Worm (Caenorhabditis elegans): Measurements from ENCODE around the gene ZK686.5.

Gene ZK686.5

DNA sequence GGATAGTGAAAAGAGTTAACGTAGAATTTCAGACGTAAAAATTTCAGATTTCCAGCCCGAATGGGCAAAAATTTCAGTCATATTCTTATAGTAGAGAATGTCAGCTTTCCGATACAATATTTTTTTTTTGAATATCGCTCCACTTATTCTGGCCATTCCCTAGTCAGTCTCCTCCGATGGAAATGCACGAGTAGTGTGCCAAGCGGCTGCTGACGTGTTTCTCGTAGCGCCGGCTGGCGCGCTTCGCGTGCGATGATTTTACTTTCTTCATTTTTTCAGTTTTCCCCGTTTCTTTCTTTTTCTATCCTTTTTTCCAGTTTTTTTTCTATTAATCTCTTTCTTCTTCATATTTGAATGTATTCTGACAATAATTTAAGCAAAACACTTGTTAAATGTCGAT lies 3.7 kb upstream of the ZK686.5 start:
- 0 out of 2 replicates have a peak, but pooled peaks have one; percentile 24 for TF ChIP-seq pes-1 (GFP tag; IDR thresholded peaks at IDR 0.05)
- TF ChIP-seq flt-1 (GFP tag; IDR thresholded peaks at IDR 0.05), result 0 out of 2 replicates have a peak, but pooled peaks have one; percentile 15

DNA sequence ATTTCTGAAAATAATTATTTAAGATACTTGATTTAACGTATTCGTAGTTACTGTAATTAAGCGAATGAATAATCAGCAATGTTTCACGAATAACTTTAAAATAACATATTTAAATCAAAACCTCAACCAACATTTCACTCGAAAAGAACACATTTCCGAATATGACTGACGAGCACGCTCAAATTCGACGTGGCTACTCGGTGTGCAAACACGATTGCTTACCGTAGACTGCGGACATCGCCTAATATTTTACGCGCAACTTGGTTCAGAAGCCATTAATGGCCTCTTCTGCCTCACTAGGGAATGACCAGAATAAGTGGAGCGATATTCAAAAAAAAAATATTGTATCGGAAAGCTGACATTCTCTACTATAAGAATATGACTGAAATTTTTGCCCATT lies 2.6 kb upstream of the ZK686.5 start, which contains the start of gene snu-23:
Gene snu-23, minus strand, starts transcription at position 156 of the 400 bp plus-strand sequence.
- TF ChIP-seq ets-7 (tag; optimal IDR thresholded peaks at IDR 0.05) (no peak), aly-1 (tag; optimal IDR thresholded peaks at IDR 0.05) (no peak), hmbx-1 (tag; optimal IDR thresholded peaks at IDR 0.05) (no peak), hnd-1 (tag; optimal IDR thresholded peaks at IDR 0.05) (no peak), ceh-13 (GFP tag; optimal IDR thresholded peaks at IDR 0.05) (no peak), tbx-37 (GFP tag; conservative IDR thresholded peaks at IDR 0.05) (no peak), tbx-11 (GFP tag; IDR thresholded peaks at IDR 0.05) (no peak), hmg-4 (GFP tag; optimal IDR thresholded peaks at IDR 0.05) (no peak), ceh-36 (tag; optimal IDR thresholded peaks at IDR 0.05) (no peak), B0310.2 (tag; optimal IDR thresholded peaks at IDR 0.05) (no peak), sea-1 (GFP tag; conservative IDR thresholded peaks at IDR 0.05) (no peak), pes-1 (GFP tag; IDR thresholded peaks at IDR 0.05) (no peak), scrt-1 (GFP tag; IDR thresholded peaks at IDR 0.05) (no peak), F13C5.2 (tag; optimal IDR thresholded peaks at IDR 0.05) (no peak), flt-1 (GFP tag; IDR thresholded peaks at IDR 0.05) (no peak), ama-1 (optimal IDR thresholded peaks at IDR 0.05) (no peak)

DNA sequence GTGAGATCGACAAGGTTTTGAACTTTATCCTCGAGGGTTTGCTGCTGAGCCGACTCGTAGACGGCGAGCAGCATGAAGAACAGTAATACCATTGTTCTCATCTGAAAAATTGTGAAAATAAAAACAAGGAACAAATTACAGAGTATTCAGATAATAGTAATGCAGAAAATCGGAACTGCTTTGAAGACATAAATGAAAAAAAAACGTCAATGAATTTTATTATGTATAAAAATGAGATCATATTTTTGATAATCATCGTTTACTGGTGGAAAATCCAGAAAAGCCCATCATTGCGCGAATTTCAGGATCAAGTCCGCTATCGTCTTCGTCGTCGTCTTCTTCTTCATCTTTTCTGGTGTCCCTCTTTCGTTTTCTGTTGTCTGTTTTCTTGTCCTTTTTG lies 1.6 kb upstream of the ZK686.5 start, which contains the start of gene ZK686.3:
Gene ZK686.3, minus strand, starts transcription at position 101 of the 400 bp plus-strand sequence.
- no peak for TF ChIP-seq sea-1 (GFP tag; conservative IDR thresholded peaks at IDR 0.05)
- TF ChIP-seq B0310.2 (tag; optimal IDR thresholded peaks at IDR 0.05), result no peak
- TF ChIP-seq hmg-4 (GFP tag; optimal IDR thresholded peaks at IDR 0.05), result no peak
- no peak for TF ChIP-seq tra-4 (tag; optimal IDR thresholded peaks at IDR 0.05)
- no peak for TF ChIP-seq hmbx-1 (tag; optimal IDR thresholded peaks at IDR 0.05)
- no peak for TF ChIP-seq scrt-1 (GFP tag; IDR thresholded peaks at IDR 0.05)
- no peak for TF ChIP-seq hnd-1 (tag; optimal IDR thresholded peaks at IDR 0.05)
- TF ChIP-seq ama-1 (optimal IDR thresholded peaks at IDR 0.05), result no peak
- TF ChIP-seq ceh-13 (GFP tag; optimal IDR thresholded peaks at IDR 0.05), result no peak
- TF ChIP-seq flt-1 (GFP tag; IDR thresholded peaks at IDR 0.05), result no peak
- no peak for TF ChIP-seq pes-1 (GFP tag; IDR thresholded peaks at IDR 0.05)
- no peak for TF ChIP-seq ets-7 (tag; optimal IDR thresholded peaks at IDR 0.05)
- no peak for TF ChIP-seq aly-1 (tag; optimal IDR thresholded peaks at IDR 0.05)
- TF ChIP-seq ceh-36 (tag; optimal IDR thresholded peaks at IDR 0.05), result no peak
- TF ChIP-seq tbx-11 (GFP tag; IDR thresholded peaks at IDR 0.05), result no peak
- no peak for TF ChIP-seq F13C5.2 (tag; optimal IDR thresholded peaks at IDR 0.05)
- TF ChIP-seq tbx-37 (GFP tag; conservative IDR thresholded peaks at IDR 0.05), result no peak

DNA sequence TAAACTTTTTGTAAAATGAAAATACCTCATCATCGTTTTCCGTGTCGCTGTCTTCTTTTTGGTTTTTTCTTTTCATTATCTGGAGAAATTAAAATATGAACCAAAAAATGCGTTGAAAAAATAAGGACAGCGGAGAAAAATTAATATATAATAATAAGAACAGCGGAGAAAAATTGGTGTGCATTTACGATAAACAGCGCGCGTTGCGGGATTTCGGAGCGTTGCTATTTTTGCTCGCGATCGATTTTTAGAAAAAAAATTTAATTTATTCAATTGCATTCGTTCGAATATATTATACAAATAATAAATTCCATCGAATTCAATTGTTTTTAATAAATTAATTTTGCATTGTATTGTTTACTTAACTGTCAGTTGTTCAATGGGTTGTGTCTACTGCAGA lies 1.3 kb downstream of the ZK686.5 start, which contains the start of gene ZK686.2:
Gene ZK686.2, minus strand, starts transcription at position 79 of the 400 bp plus-strand sequence.
- TF ChIP-seq tbx-11 (GFP tag; IDR thresholded peaks at IDR 0.05), result no peak
- TF ChIP-seq ceh-36 (tag; optimal IDR thresholded peaks at IDR 0.05), result no peak
- TF ChIP-seq pes-1 (GFP tag; IDR thresholded peaks at IDR 0.05), result no peak
- TF ChIP-seq F13C5.2 (tag; optimal IDR thresholded peaks at IDR 0.05), result no peak
- no peak for TF ChIP-seq tbx-37 (GFP tag; conservative IDR thresholded peaks at IDR 0.05)
- no peak for TF ChIP-seq ama-1 (optimal IDR thresholded peaks at IDR 0.05)
- TF ChIP-seq flt-1 (GFP tag; IDR thresholded peaks at IDR 0.05), result no peak

ce11 chrIII:7763503-7763902 lies 3.8 kb downstream of the ZK686.5 start, which contains the start of gene mtx-2:
Gene mtx-2, minus strand, starts transcription at chrIII:7763603.
- TF ChIP-seq hnd-1 (tag; optimal IDR thresholded peaks at IDR 0.05), result no peak
- no peak for TF ChIP-seq flt-1 (GFP tag; IDR thresholded peaks at IDR 0.05)

ce11 chrIII:7762250-7762649 lies 5.1 kb downstream of the ZK686.5 start:
- TF ChIP-seq scrt-1 (GFP tag; IDR thresholded peaks at IDR 0.05) (no peak), hmg-4 (GFP tag; optimal IDR thresholded peaks at IDR 0.05) (no peak), tbx-37 (GFP tag; conservative IDR thresholded peaks at IDR 0.05) (no peak), ama-1 (optimal IDR thresholded peaks at IDR 0.05) (no peak), tra-4 (tag; optimal IDR thresholded peaks at IDR 0.05) (no peak), ceh-13 (GFP tag; optimal IDR thresholded peaks at IDR 0.05) (no peak), tbx-11 (GFP tag; IDR thresholded peaks at IDR 0.05) (no peak), F13C5.2 (tag; optimal IDR thresholded peaks at IDR 0.05) (no peak), hmbx-1 (tag; optimal IDR thresholded peaks at IDR 0.05) (no peak), pes-1 (GFP tag; IDR thresholded peaks at IDR 0.05) (no peak), B0310.2 (tag; optimal IDR thresholded peaks at IDR 0.05) (no peak), flt-1 (GFP tag; IDR thresholded peaks at IDR 0.05) (no peak), ceh-36 (tag; optimal IDR thresholded peaks at IDR 0.05) (no peak)

DNA sequence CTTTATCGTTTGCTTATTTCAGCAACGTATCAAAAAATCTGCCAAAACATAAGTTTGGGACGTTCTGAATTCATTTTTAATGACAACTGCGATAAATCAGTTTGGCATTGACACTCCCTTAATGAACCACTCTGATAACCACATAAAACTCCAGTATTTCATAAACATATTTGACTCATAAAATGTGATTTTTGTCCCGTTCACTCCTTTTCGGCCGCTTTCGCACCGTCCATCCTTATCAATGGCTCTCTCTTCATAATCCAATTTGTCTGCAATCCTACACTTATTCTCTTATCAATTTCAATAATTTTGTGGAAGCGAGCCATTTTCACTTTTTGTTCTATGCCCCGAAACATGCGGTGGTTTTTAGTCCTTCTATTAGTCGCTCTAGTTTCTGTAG lies 8.8 kb downstream of the ZK686.5 start, which contains the start of gene pcp-1:
Gene pcp-1, plus strand, starts transcription at position 342 of the 400 bp plus-strand sequence.
- TF ChIP-seq scrt-1 (GFP tag; IDR thresholded peaks at IDR 0.05), result no peak
- TF ChIP-seq tra-4 (tag; optimal IDR thresholded peaks at IDR 0.05), result no peak
- TF ChIP-seq ceh-36 (tag; optimal IDR thresholded peaks at IDR 0.05), result no peak
- no peak for TF ChIP-seq hnd-1 (tag; optimal IDR thresholded peaks at IDR 0.05)
- no peak for TF ChIP-seq flt-1 (GFP tag; IDR thresholded peaks at IDR 0.05)
- no peak for TF ChIP-seq hmg-4 (GFP tag; optimal IDR thresholded peaks at IDR 0.05)
- TF ChIP-seq sea-1 (GFP tag; conservative IDR thresholded peaks at IDR 0.05), result no peak
- TF ChIP-seq pes-1 (GFP tag; IDR thresholded peaks at IDR 0.05), result no peak
- no peak for TF ChIP-seq ceh-13 (GFP tag; optimal IDR thresholded peaks at IDR 0.05)
- TF ChIP-seq F13C5.2 (tag; optimal IDR thresholded peaks at IDR 0.05), result no peak
- TF ChIP-seq ama-1 (optimal IDR thresholded peaks at IDR 0.05), result no peak
- TF ChIP-seq aly-1 (tag; optimal IDR thresholded peaks at IDR 0.05), result no peak
- TF ChIP-seq tbx-37 (GFP tag; conservative IDR thresholded peaks at IDR 0.05), result no peak
- no peak for TF ChIP-seq B0310.2 (tag; optimal IDR thresholded peaks at IDR 0.05)
- no peak for TF ChIP-seq ets-7 (tag; optimal IDR thresholded peaks at IDR 0.05)
- TF ChIP-seq hmbx-1 (tag; optimal IDR thresholded peaks at IDR 0.05), result no peak

DNA sequence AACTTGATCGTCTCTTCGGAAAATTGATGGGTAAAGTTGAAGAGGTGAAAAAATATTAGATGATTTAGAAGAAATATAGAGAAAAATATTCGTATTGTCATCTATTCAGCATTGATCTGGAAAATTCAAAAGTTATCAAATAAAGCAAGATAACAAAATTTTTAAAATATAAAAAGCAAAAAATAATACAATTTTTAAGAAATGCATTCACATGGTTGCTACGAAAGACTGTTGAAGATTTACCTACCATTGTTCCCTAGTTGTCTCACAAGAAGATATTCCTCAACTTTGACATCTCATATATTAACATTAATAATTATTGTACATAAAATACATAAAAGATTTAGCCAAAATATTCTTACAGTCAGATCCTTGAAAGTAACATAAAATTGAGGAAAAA lies 13.0 kb downstream of the ZK686.5 start, which contains the start of gene cdh-3:
Gene cdh-3, minus strand, starts transcription at position 101 of the 400 bp plus-strand sequence.
- TF ChIP-seq ceh-36 (tag; optimal IDR thresholded peaks at IDR 0.05), result no peak
- TF ChIP-seq tbx-11 (GFP tag; IDR thresholded peaks at IDR 0.05), result no peak
- TF ChIP-seq tbx-37 (GFP tag; conservative IDR thresholded peaks at IDR 0.05), result no peak
- no peak for TF ChIP-seq ceh-13 (GFP tag; optimal IDR thresholded peaks at IDR 0.05)
- TF ChIP-seq hmg-4 (GFP tag; optimal IDR thresholded peaks at IDR 0.05), result no peak
- no peak for TF ChIP-seq hnd-1 (tag; optimal IDR thresholded peaks at IDR 0.05)
- no peak for TF ChIP-seq F13C5.2 (tag; optimal IDR thresholded peaks at IDR 0.05)
- no peak for TF ChIP-seq hmbx-1 (tag; optimal IDR thresholded peaks at IDR 0.05)
- TF ChIP-seq tra-4 (tag; optimal IDR thresholded peaks at IDR 0.05), result no peak
- no peak for TF ChIP-seq scrt-1 (GFP tag; IDR thresholded peaks at IDR 0.05)
- TF ChIP-seq B0310.2 (tag; optimal IDR thresholded peaks at IDR 0.05), result no peak
- no peak for TF ChIP-seq flt-1 (GFP tag; IDR thresholded peaks at IDR 0.05)
